Worm (Caenorhabditis elegans) whole organism, L3 larva: ENCODE data around the gene kvs-4.

Experiments used
- R02D3.7 ChIP-seq: fragments of 150-350 bp; optimal IDR thresholded peaks from 2 replicates; lab custom pipeline; 2014; ENCODE audit warnings: missing biosample characterization, missing genetic modification characterization
- ama-1 ChIP-seq: fragments of 150-350 bp; optimal IDR thresholded peaks from 2 replicates; lab custom pipeline; 2018
- ceh-28 ChIP-seq: fragments of 150-350 bp; optimal IDR thresholded peaks from 2 replicates; lab custom pipeline; 2014; ENCODE audit warnings: missing biosample characterization, missing genetic modification reagents, missing genetic modification characterization
- ceh-82 ChIP-seq: fragments of 150-350 bp; optimal IDR thresholded peaks from 2 replicates; lab custom pipeline; 2014; ENCODE audit warnings: missing biosample characterization, missing genetic modification characterization
- ceh-9 ChIP-seq: sonication (generic microtip); optimal IDR thresholded peaks from 2 replicates; lab custom pipeline; 2018; ENCODE audit warnings: missing biosample characterization, missing genetic modification characterization
- egl-27 ChIP-seq: sonication (generic microtip); optimal IDR thresholded peaks from 4 replicates; lab custom pipeline; 2017; ENCODE audit warnings: missing biosample characterization, missing genetic modification reagents, missing genetic modification characterization
- egl-5 ChIP-seq: fragments of 150-350 bp; optimal IDR thresholded peaks from 2 replicates; lab custom pipeline; 2017; ENCODE audit warnings: missing biosample characterization, missing genetic modification reagents, missing genetic modification characterization, inconsistent platforms
- elt-1 ChIP-seq: fragments of 150-350 bp; optimal IDR thresholded peaks from 2 replicates; lab custom pipeline; 2014; ENCODE audit warnings: missing biosample characterization, missing genetic modification characterization
- elt-2 ChIP-seq: sonication (generic microtip); optimal IDR thresholded peaks from 2 replicates; lab custom pipeline; 2016; ENCODE audit warnings: missing genetic modification reagents, mild to moderate bottlenecking, missing genetic modification characterization, missing compliant biosample characterization
- elt-3 ChIP-seq, 3 experiments: fragments of 150-350 bp in 1 of 3; sonication (generic microtip) in 2 of 3; optimal IDR thresholded peaks; 2 replicates in 2 of 3; 4 replicates in 1 of 3; lab custom pipeline; 2014 to 2017; ENCODE audit warnings: missing biosample characterization in 3 of 3, missing genetic modification characterization in 3 of 3
- eor-1 ChIP-seq, 2 experiments: fragments of 150-350 bp; optimal IDR thresholded peaks; 2 replicates each; lab custom pipeline; 2014 to 2018; ENCODE audit warnings: missing biosample characterization in 2 of 2, missing genetic modification characterization in 2 of 2
- fkh-10 ChIP-seq: sonication (generic microtip); optimal IDR thresholded peaks from 2 replicates; lab custom pipeline; 2017; ENCODE audit warnings: missing biosample characterization, missing genetic modification reagents, missing genetic modification characterization
- fkh-2 ChIP-seq: fragments of 150-350 bp; optimal IDR thresholded peaks from 2 replicates; lab custom pipeline; 2014; ENCODE audit warnings: missing biosample characterization, missing genetic modification reagents, missing genetic modification characterization
- hmg-11 ChIP-seq: sonication (generic microtip); optimal IDR thresholded peaks from 2 replicates; lab custom pipeline; 2016; ENCODE audit warnings: missing genetic modification characterization, missing compliant biosample characterization
- jun-1 ChIP-seq: fragments of 150-350 bp; optimal IDR thresholded peaks from 2 replicates; lab custom pipeline; 2014; ENCODE audit warnings: missing biosample characterization, missing genetic modification reagents, missing genetic modification characterization
- lin-15B ChIP-seq: fragments of 150-350 bp; optimal IDR thresholded peaks from 2 replicates; lab custom pipeline; 2014; ENCODE audit warnings: missing biosample characterization, missing genetic modification characterization
- lin-39 ChIP-seq: fragments of 150-350 bp; optimal IDR thresholded peaks from 2 replicates; lab custom pipeline; 2018; ENCODE audit warnings: missing biosample characterization, missing genetic modification reagents, missing genetic modification characterization
- mdl-1 ChIP-seq: fragments of 150-350 bp; optimal IDR thresholded peaks from 2 replicates; lab custom pipeline; 2014; ENCODE audit warnings: missing biosample characterization, missing genetic modification characterization
- nfya-1 ChIP-seq: sonication (generic microtip); optimal IDR thresholded peaks from 2 replicates; lab custom pipeline; 2017; ENCODE audit warnings: missing genetic modification characterization, mild to moderate bottlenecking, missing compliant biosample characterization, antibody characterized with exemption, moderate library complexity; ENCODE audit not compliant: insufficient read depth
- nhr-11 ChIP-seq: fragments of 150-350 bp; optimal IDR thresholded peaks from 2 replicates; lab custom pipeline; 2014; ENCODE audit warnings: missing biosample characterization, missing genetic modification characterization
- nhr-12 ChIP-seq: fragments of 150-350 bp; optimal IDR thresholded peaks from 2 replicates; lab custom pipeline; 2014; ENCODE audit warnings: missing biosample characterization, missing genetic modification characterization
- nhr-23 ChIP-seq: fragments of 150-350 bp; optimal IDR thresholded peaks from 2 replicates; lab custom pipeline; 2014; ENCODE audit warnings: missing biosample characterization, missing genetic modification reagents, missing genetic modification characterization
- nhr-237 ChIP-seq: fragments of 150-350 bp; optimal IDR thresholded peaks from 2 replicates; lab custom pipeline; 2014; ENCODE audit warnings: missing biosample characterization, missing genetic modification characterization
- nhr-25 ChIP-seq: sonication (generic microtip); optimal IDR thresholded peaks from 2 replicates; lab custom pipeline; 2017; ENCODE audit warnings: missing biosample characterization, missing genetic modification characterization
- nhr-28 ChIP-seq: fragments of 150-350 bp; optimal IDR thresholded peaks from 2 replicates; lab custom pipeline; 2014; ENCODE audit warnings: missing biosample characterization, missing genetic modification characterization
- nhr-43 ChIP-seq: sonication (generic microtip); optimal IDR thresholded peaks from 2 replicates; lab custom pipeline; 2016; ENCODE audit warnings: mild to moderate bottlenecking, missing genetic modification characterization, missing compliant biosample characterization; ENCODE audit not compliant: poor library complexity, severe bottlenecking
- nhr-67 ChIP-seq: fragments of 150-350 bp; optimal IDR thresholded peaks from 2 replicates; lab custom pipeline; 2014; ENCODE audit warnings: missing biosample characterization, missing genetic modification characterization
- nhr-76 ChIP-seq: fragments of 150-350 bp; sonication (generic microtip); optimal IDR thresholded peaks from 5 replicates; lab custom pipeline; 2014; ENCODE audit warnings: missing biosample characterization, missing genetic modification characterization
- nhr-77 ChIP-seq: fragments of 150-350 bp; optimal IDR thresholded peaks from 2 replicates; lab custom pipeline; 2014; ENCODE audit warnings: missing biosample characterization, missing genetic modification characterization
- pha-4 ChIP-seq: fragments of 150-350 bp; optimal IDR thresholded peaks from 2 replicates; lab custom pipeline; 2014; ENCODE audit warnings: missing biosample characterization, missing genetic modification reagents, missing genetic modification characterization
- pqm-1 ChIP-seq: fragments of 150-350 bp; optimal IDR thresholded peaks from 2 replicates; lab custom pipeline; 2017; ENCODE audit warnings: missing biosample characterization, missing genetic modification characterization, inconsistent platforms
- skn-1 ChIP-seq: fragments of 150-350 bp; optimal IDR thresholded peaks from 2 replicates; lab custom pipeline; 2014; ENCODE audit warnings: missing biosample characterization, missing genetic modification characterization
- snpc-4 ChIP-seq: fragments of 150-350 bp; optimal IDR thresholded peaks from 2 replicates; lab custom pipeline; 2014; ENCODE audit warnings: missing biosample characterization, missing genetic modification characterization
- unc-62 ChIP-seq: fragments of 150-350 bp; sonication (generic microtip); optimal IDR thresholded peaks from 4 replicates; lab custom pipeline; 2014; ENCODE audit warnings: missing biosample characterization, missing genetic modification reagents, missing genetic modification characterization
- zag-1 ChIP-seq: fragments of 150-350 bp; optimal IDR thresholded peaks from 2 replicates; lab custom pipeline; 2014; ENCODE audit warnings: missing biosample characterization, missing genetic modification characterization
- ztf-4 ChIP-seq: fragments of 150-350 bp; optimal IDR thresholded peaks from 2 replicates; lab custom pipeline; 2014; ENCODE audit warnings: missing biosample characterization, missing genetic modification characterization

Gene kvs-4

ce11 chrIII:11007552-11008272, 4.7 kb upstream of the kvs-4 start, which contains the start of the genes fipr-17 and Y48A6B.3:
TSS of gene fipr-17 (minus strand) at chrIII:11007602.
TSS of gene Y48A6B.3 (plus strand) at chrIII:11008222.
- peak; percentile 91 for TF ChIP-seq lin-39 (tag; lab: Kevin White, UChicago)
- TF ChIP-seq ceh-82 (tag; lab: Kevin White, UChicago): no peak
- TF ChIP-seq pha-4: peak; percentile 96
- peak; percentile 96 for TF ChIP-seq lin-15B
- TF ChIP-seq jun-1 (tag; lab: Kevin White, UChicago): no peak
- peak; percentile 62 for TF ChIP-seq R02D3.7 (tag; lab: Kevin White, UChicago)
- TF ChIP-seq nfya-1 (tag; lab: Kevin White, UChicago): peak; percentile 91
- TF ChIP-seq skn-1: peak; percentile 88
- TF ChIP-seq nhr-25 (tag; lab: Kevin White, UChicago): peak; percentile 75
- TF ChIP-seq nhr-77 (tag; lab: Kevin White, UChicago): no peak
- peak; percentile 80 for TF ChIP-seq ama-1 (lab: Kevin White, UChicago)
- peak; percentile 83 for TF ChIP-seq nhr-23 (tag; lab: Kevin White, UChicago)
- TF ChIP-seq nhr-43 (tag; lab: Kevin White, UChicago): peak; percentile 66
- TF ChIP-seq zag-1 (tag; lab: Kevin White, UChicago): no peak
- no peak for TF ChIP-seq nhr-11
- TF ChIP-seq elt-2: peak; percentile 43
- TF ChIP-seq elt-1 (tag; lab: Kevin White, UChicago): no peak
- TF ChIP-seq nhr-28 (tag; lab: Kevin White, UChicago): no peak
- TF ChIP-seq snpc-4: peak; percentile 83
- no peak for TF ChIP-seq elt-3 (tag; optimal IDR thresholded peaks at IDR 0.05; lab: Kevin White, UChicago)
- TF ChIP-seq pqm-1 (tag; lab: Kevin White, UChicago): peak; percentile 17
- TF ChIP-seq ceh-28 (tag; lab: Kevin White, UChicago): peak; percentile 48
- peak; percentile 32 for TF ChIP-seq egl-5 (tag; lab: Kevin White, UChicago)
- TF ChIP-seq egl-27 (tag; lab: Kevin White, UChicago): no peak
- peak; percentile 76 for TF ChIP-seq hmg-11
- TF ChIP-seq nhr-237: no peak
- TF ChIP-seq, all 47 proteins: peak for 16

ce11 chrIII:11008869-11009268, 3.5 kb upstream of the kvs-4 start, which contains the start of gene exos-1:
TSS of gene exos-1 (plus strand) at chrIII:11009043.
- TF ChIP-seq unc-62 (GFP tag; lab: Kevin White, UChicago) (no peak), ceh-9 (no peak), elt-2 (no peak), nfya-1 (tag; lab: Kevin White, UChicago) (no peak), zag-1 (tag; lab: Kevin White, UChicago) (no peak), nhr-28 (tag; lab: Kevin White, UChicago) (no peak), nhr-12 (tag; lab: Kevin White, UChicago) (no peak), ztf-4 (no peak), fkh-2 (no peak), nhr-76 (tag; lab: Kevin White, UChicago) (no peak), nhr-43 (tag; lab: Kevin White, UChicago) (no peak), eor-1 (tag; optimal IDR thresholded peaks at IDR 0.05; lab: Kevin White, UChicago) (no peak), hmg-11 (no peak), egl-27 (tag; lab: Kevin White, UChicago) (no peak), nhr-67 (tag; lab: Kevin White, UChicago) (no peak), elt-1 (tag; lab: Kevin White, UChicago) (no peak), nhr-25 (tag; lab: Kevin White, UChicago) (no peak), fkh-10 (no peak), mdl-1 (tag; lab: Kevin White, UChicago) (no peak)

ce11 chrIII:11010597-11010996, 1.8 kb upstream of the kvs-4 start:
- no peak for TF ChIP-seq nhr-28 (tag; lab: Kevin White, UChicago)
- no peak for TF ChIP-seq elt-3 (tag; optimal IDR thresholded peaks at IDR 0.05; lab: Kevin White, UChicago)
- TF ChIP-seq egl-5 (tag; lab: Kevin White, UChicago): no peak
- no peak for TF ChIP-seq hmg-11
- no peak for TF ChIP-seq elt-2
- no peak for TF ChIP-seq lin-39 (tag; lab: Kevin White, UChicago)
- TF ChIP-seq ceh-28 (tag; lab: Kevin White, UChicago): no peak
- no peak for TF ChIP-seq nhr-67 (tag; lab: Kevin White, UChicago)
- TF ChIP-seq snpc-4: no peak
- TF ChIP-seq unc-62 (GFP tag; lab: Kevin White, UChicago): no peak
- TF ChIP-seq nfya-1 (tag; lab: Kevin White, UChicago): no peak
